Fruit fly (Drosophila melanogaster): Measurements from ENCODE around the gene noi.

Gene noi

dm6 chr3R:5591398-5591853 is at the start of gene noi, which contains the start of gene Vha26 (continued):
- TF ChIP-seq Hsf (GFP tag; optimal IDR thresholded peaks at IDR 0.05) = peak; percentile 38
- no peak for TF ChIP-seq h (optimal IDR thresholded peaks at IDR 0.05)
- TF ChIP-seq CG17802 (tag; optimal IDR thresholded peaks at IDR 0.05) = peak; percentile 94
- no peak for TF ChIP-seq nau (GFP tag; optimal IDR thresholded peaks at IDR 0.05)
- peak; percentile 54 for TF ChIP-seq CG8290 (GFP tag; optimal IDR thresholded peaks at IDR 0.05)
- TF ChIP-seq CG8290 (tag; optimal IDR thresholded peaks at IDR 0.05) = peak in 1 of 2 experiments; percentile 28
- TF ChIP-seq CG1832 (GFP tag; optimal IDR thresholded peaks at IDR 0.05) = no peak
- TF ChIP-seq slbo (GFP tag; IDR thresholded peaks at IDR 0.05) = peak; percentile 47
- no peak for TF ChIP-seq CG4282 (GFP tag; optimal IDR thresholded peaks at IDR 0.05)
- no peak; the same call in none of the 2 replicates for TF ChIP-seq CG13287 (GFP tag; IDR thresholded peaks at IDR 0.05; ENCODE audit: partially characterized antibody)
- peak; percentile 65 for TF ChIP-seq Sin3A (optimal IDR thresholded peaks at IDR 0.05)
- TF ChIP-seq CG9876 (GFP tag; optimal IDR thresholded peaks at IDR 0.05) = no peak
- TF ChIP-seq salm (tag; optimal IDR thresholded peaks at IDR 0.05) = no peak
- no peak for TF ChIP-seq Bteb2 (GFP tag; optimal IDR thresholded peaks at IDR 0.05)
- TF ChIP-seq CG18476 (GFP tag; optimal IDR thresholded peaks at IDR 0.05) = peak; percentile 58
- 0 out of 3 replicates have a peak, but pooled peaks have one; percentile 25 for TF ChIP-seq Aef1 (GFP tag; IDR thresholded peaks at IDR 0.05)
- TF ChIP-seq Xrp1 (GFP tag; IDR thresholded peaks at IDR 0.05) = peak; percentile 10; the same call in 1 of the 2 replicates
- TF ChIP-seq Stat92E (GFP tag; optimal IDR thresholded peaks at IDR 0.05) = peak in 1 of 3 experiments; percentile 50
- TF ChIP-seq CG2875 (GFP tag; optimal IDR thresholded peaks at IDR 0.05) = peak; percentile 12
- peak; percentile 63 for TF ChIP-seq Myb (GFP tag; optimal IDR thresholded peaks at IDR 0.05)
- no peak for TF ChIP-seq otp (GFP tag; IDR thresholded peaks at IDR 0.05)
- peak; percentile 75 for TF ChIP-seq stwl (tag; optimal IDR thresholded peaks at IDR 0.05)
- peak; percentile 3 for TF ChIP-seq az2 (GFP tag; optimal IDR thresholded peaks at IDR 0.05)
- TF ChIP-seq al (GFP tag; IDR thresholded peaks at IDR 0.05) = no peak
- no peak for TF ChIP-seq D (optimal IDR thresholded peaks at IDR 0.05)
- TF ChIP-seq D (GFP tag; optimal IDR thresholded peaks at IDR 0.05) = no peak
- TF ChIP-seq sisA (GFP tag; IDR thresholded peaks at IDR 0.05) = peak; percentile 31; the same call in 1 of the 2 replicates
- no peak for TF ChIP-seq Hmr (GFP tag; optimal IDR thresholded peaks at IDR 0.05)
- peak; percentile 29 for TF ChIP-seq CG18764 (GFP tag; optimal IDR thresholded peaks at IDR 0.05)
- no peak for TF ChIP-seq Dek (tag; optimal IDR thresholded peaks at IDR 0.05)
- peak; percentile 73 for TF ChIP-seq CG17829 (tag; optimal IDR thresholded peaks at IDR 0.05)
- TF ChIP-seq unc-4 (GFP tag; IDR thresholded peaks at IDR 0.05; ENCODE audit: partially characterized antibody) = peak; percentile 45; the same call in 1 of the 2 replicates
- TF ChIP-seq CG7357 (GFP tag; IDR thresholded peaks at IDR 0.05) = peak; percentile 98
- no peak for TF ChIP-seq CG12236 (GFP tag; optimal IDR thresholded peaks at IDR 0.05)
- TF ChIP-seq Pdp1 (GFP tag; optimal IDR thresholded peaks at IDR 0.05) = peak; percentile 4 to 43
- TF ChIP-seq Hr51 (GFP tag; optimal IDR thresholded peaks at IDR 0.05) = peak in 1 of 2 experiments; percentile 48
- no peak for TF ChIP-seq CG4328 (GFP tag; optimal IDR thresholded peaks at IDR 0.05)
- TF ChIP-seq pita (GFP tag; optimal IDR thresholded peaks at IDR 0.05) = no peak
- TF ChIP-seq CG18599 (GFP tag; optimal IDR thresholded peaks at IDR 0.05) = no peak
- no peak for TF ChIP-seq peb (GFP tag; IDR thresholded peaks at IDR 0.05)
- TF ChIP-seq Hmx (GFP tag; optimal IDR thresholded peaks at IDR 0.05) = no peak
- peak; percentile 22 for TF ChIP-seq CG3281 (GFP tag; optimal IDR thresholded peaks at IDR 0.05)
- no peak for TF ChIP-seq CG11456 (GFP tag; IDR thresholded peaks at IDR 0.05)
- TF ChIP-seq tio (GFP tag; optimal IDR thresholded peaks at IDR 0.05) = no peak
- no peak for TF ChIP-seq scrt (GFP tag; optimal IDR thresholded peaks at IDR 0.05)
- TF ChIP-seq ci (GFP tag; IDR thresholded peaks at IDR 0.05) = peak; percentile 23; the same call in 1 of the 3 replicates
- no peak for TF ChIP-seq CG12071 (GFP tag; optimal IDR thresholded peaks at IDR 0.05)
- no peak for TF ChIP-seq Poxn (GFP tag; IDR thresholded peaks at IDR 0.05)
- TF ChIP-seq CG14014 (GFP tag; IDR thresholded peaks at IDR 0.05) = no peak
- no peak for TF ChIP-seq CG12299 (tag; optimal IDR thresholded peaks at IDR 0.05)
- no peak for TF ChIP-seq CG33213 (GFP tag; optimal IDR thresholded peaks at IDR 0.05)

Data from whole organism, embryonic.